Worm (Caenorhabditis elegans) whole organism, L3 larva: ENCODE results near the gene F15A4.5.

Experiments
- R02D3.7 ChIP-seq: fragments of 150-350 bp; optimal IDR thresholded peaks from 2 replicates; lab custom pipeline; 2014; ENCODE audit warnings: missing biosample characterization, missing genetic modification characterization
- ZK546.5 ChIP-seq: sonication (generic microtip); optimal IDR thresholded peaks from 2 replicates; lab custom pipeline; 2017; ENCODE audit warnings: missing biosample characterization, missing genetic modification characterization
- aly-2 ChIP-seq: fragments of 150-350 bp; optimal IDR thresholded peaks from 2 replicates; lab custom pipeline; 2014; ENCODE audit warnings: missing biosample characterization, missing genetic modification characterization
- ama-1 ChIP-seq: fragments of 150-350 bp; optimal IDR thresholded peaks from 2 replicates; lab custom pipeline; 2018
- ceh-28 ChIP-seq: fragments of 150-350 bp; optimal IDR thresholded peaks from 2 replicates; lab custom pipeline; 2014; ENCODE audit warnings: missing biosample characterization, missing genetic modification reagents, missing genetic modification characterization
- ceh-82 ChIP-seq: fragments of 150-350 bp; optimal IDR thresholded peaks from 2 replicates; lab custom pipeline; 2014; ENCODE audit warnings: missing biosample characterization, missing genetic modification characterization
- daf-12 ChIP-seq: fragments of 150-350 bp; optimal IDR thresholded peaks from 2 replicates; lab custom pipeline; 2014; ENCODE audit warnings: missing biosample characterization, missing genetic modification reagents, missing genetic modification characterization
- egl-27 ChIP-seq: sonication (generic microtip); optimal IDR thresholded peaks from 4 replicates; lab custom pipeline; 2017; ENCODE audit warnings: missing biosample characterization, missing genetic modification reagents, missing genetic modification characterization
- egl-5 ChIP-seq: fragments of 150-350 bp; optimal IDR thresholded peaks from 2 replicates; lab custom pipeline; 2017; ENCODE audit warnings: missing biosample characterization, missing genetic modification reagents, missing genetic modification characterization, inconsistent platforms
- elt-1 ChIP-seq: fragments of 150-350 bp; optimal IDR thresholded peaks from 2 replicates; lab custom pipeline; 2014; ENCODE audit warnings: missing biosample characterization, missing genetic modification characterization
- elt-2 ChIP-seq: sonication (generic microtip); optimal IDR thresholded peaks from 2 replicates; lab custom pipeline; 2016; ENCODE audit warnings: missing genetic modification reagents, mild to moderate bottlenecking, missing genetic modification characterization, missing compliant biosample characterization
- elt-3 ChIP-seq, 3 experiments: fragments of 150-350 bp in 1 of 3; sonication (generic microtip) in 2 of 3; optimal IDR thresholded peaks; 2 replicates in 2 of 3; 4 replicates in 1 of 3; lab custom pipeline; 2014 to 2017; ENCODE audit warnings: missing biosample characterization in 3 of 3, missing genetic modification characterization in 3 of 3
- hmg-11 ChIP-seq: sonication (generic microtip); optimal IDR thresholded peaks from 2 replicates; lab custom pipeline; 2016; ENCODE audit warnings: missing genetic modification characterization, missing compliant biosample characterization
- jun-1 ChIP-seq: fragments of 150-350 bp; optimal IDR thresholded peaks from 2 replicates; lab custom pipeline; 2014; ENCODE audit warnings: missing biosample characterization, missing genetic modification reagents, missing genetic modification characterization
- lin-15B ChIP-seq: fragments of 150-350 bp; optimal IDR thresholded peaks from 2 replicates; lab custom pipeline; 2014; ENCODE audit warnings: missing biosample characterization, missing genetic modification characterization
- lin-39 ChIP-seq: fragments of 150-350 bp; optimal IDR thresholded peaks from 2 replicates; lab custom pipeline; 2018; ENCODE audit warnings: missing biosample characterization, missing genetic modification reagents, missing genetic modification characterization
- lsy-12 ChIP-seq: sonication (generic microtip); optimal IDR thresholded peaks from 2 replicates; lab custom pipeline; 2016; ENCODE audit warnings: mild to moderate bottlenecking, missing genetic modification characterization, missing compliant biosample characterization
- mdl-1 ChIP-seq: fragments of 150-350 bp; optimal IDR thresholded peaks from 2 replicates; lab custom pipeline; 2014; ENCODE audit warnings: missing biosample characterization, missing genetic modification characterization
- mml-1 ChIP-seq: fragments of 150-350 bp; sonication (generic microtip); optimal IDR thresholded peaks from 3 replicates; lab custom pipeline; 2014; ENCODE audit warnings: missing biosample characterization, missing genetic modification characterization
- nfya-1 ChIP-seq: sonication (generic microtip); optimal IDR thresholded peaks from 2 replicates; lab custom pipeline; 2017; ENCODE audit warnings: missing genetic modification characterization, mild to moderate bottlenecking, missing compliant biosample characterization, antibody characterized with exemption, moderate library complexity; ENCODE audit not compliant: insufficient read depth
- nhr-11 ChIP-seq: fragments of 150-350 bp; optimal IDR thresholded peaks from 2 replicates; lab custom pipeline; 2014; ENCODE audit warnings: missing biosample characterization, missing genetic modification characterization
- nhr-12 ChIP-seq: fragments of 150-350 bp; optimal IDR thresholded peaks from 2 replicates; lab custom pipeline; 2014; ENCODE audit warnings: missing biosample characterization, missing genetic modification characterization
- nhr-23 ChIP-seq: fragments of 150-350 bp; optimal IDR thresholded peaks from 2 replicates; lab custom pipeline; 2014; ENCODE audit warnings: missing biosample characterization, missing genetic modification reagents, missing genetic modification characterization
- nhr-237 ChIP-seq: fragments of 150-350 bp; optimal IDR thresholded peaks from 2 replicates; lab custom pipeline; 2014; ENCODE audit warnings: missing biosample characterization, missing genetic modification characterization
- nhr-25 ChIP-seq: sonication (generic microtip); optimal IDR thresholded peaks from 2 replicates; lab custom pipeline; 2017; ENCODE audit warnings: missing biosample characterization, missing genetic modification characterization
- nhr-28 ChIP-seq: fragments of 150-350 bp; optimal IDR thresholded peaks from 2 replicates; lab custom pipeline; 2014; ENCODE audit warnings: missing biosample characterization, missing genetic modification characterization
- nhr-43 ChIP-seq: sonication (generic microtip); optimal IDR thresholded peaks from 2 replicates; lab custom pipeline; 2016; ENCODE audit warnings: mild to moderate bottlenecking, missing genetic modification characterization, missing compliant biosample characterization; ENCODE audit not compliant: poor library complexity, severe bottlenecking
- nhr-67 ChIP-seq: fragments of 150-350 bp; optimal IDR thresholded peaks from 2 replicates; lab custom pipeline; 2014; ENCODE audit warnings: missing biosample characterization, missing genetic modification characterization
- nhr-77 ChIP-seq: fragments of 150-350 bp; optimal IDR thresholded peaks from 2 replicates; lab custom pipeline; 2014; ENCODE audit warnings: missing biosample characterization, missing genetic modification characterization
- pha-4 ChIP-seq: fragments of 150-350 bp; optimal IDR thresholded peaks from 2 replicates; lab custom pipeline; 2014; ENCODE audit warnings: missing biosample characterization, missing genetic modification reagents, missing genetic modification characterization
- pqm-1 ChIP-seq: fragments of 150-350 bp; optimal IDR thresholded peaks from 2 replicates; lab custom pipeline; 2017; ENCODE audit warnings: missing biosample characterization, missing genetic modification characterization, inconsistent platforms
- skn-1 ChIP-seq: fragments of 150-350 bp; optimal IDR thresholded peaks from 2 replicates; lab custom pipeline; 2014; ENCODE audit warnings: missing biosample characterization, missing genetic modification characterization
- snpc-4 ChIP-seq: fragments of 150-350 bp; optimal IDR thresholded peaks from 2 replicates; lab custom pipeline; 2014; ENCODE audit warnings: missing biosample characterization, missing genetic modification characterization
- tbx-2 ChIP-seq: sonication (generic microtip); optimal IDR thresholded peaks from 2 replicates; lab custom pipeline; 2016; ENCODE audit warnings: mild to moderate bottlenecking, missing genetic modification characterization, missing compliant biosample characterization
- unc-39 ChIP-seq: sonication (generic microtip); optimal IDR thresholded peaks from 4 replicates; lab custom pipeline; 2017; ENCODE audit warnings: missing biosample characterization, missing genetic modification characterization
- unc-62 ChIP-seq: fragments of 150-350 bp; sonication (generic microtip); optimal IDR thresholded peaks from 4 replicates; lab custom pipeline; 2014; ENCODE audit warnings: missing biosample characterization, missing genetic modification reagents, missing genetic modification characterization
- ztf-11 ChIP-seq: fragments of 150-350 bp; optimal IDR thresholded peaks from 2 replicates; lab custom pipeline; 2014; ENCODE audit warnings: missing biosample characterization, missing genetic modification characterization
- ztf-4 ChIP-seq: fragments of 150-350 bp; optimal IDR thresholded peaks from 2 replicates; lab custom pipeline; 2014; ENCODE audit warnings: missing biosample characterization, missing genetic modification characterization

F15A4.5 gene

ce11 chrII:12496981-12497380, 25.9 kb upstream of the F15A4.5 start, which contains the start of gene T21B4.3:
T21B4.3 (minus strand) TSS chrII:12497081.
- no peak for TF ChIP-seq mml-1
- no peak for TF ChIP-seq nhr-67 (tag; lab: Kevin White, UChicago)
- no peak for TF ChIP-seq ZK546.5 (tag; lab: Kevin White, UChicago)
- TF ChIP-seq aly-2 (tag; lab: Kevin White, UChicago) = no peak
- TF ChIP-seq egl-5 = no peak
- TF ChIP-seq R02D3.7 (tag; lab: Kevin White, UChicago) = no peak
- TF ChIP-seq egl-27 = no peak
- no peak for TF ChIP-seq nhr-43 (tag; lab: Kevin White, UChicago)
- TF ChIP-seq daf-12 (tag; lab: Kevin White, UChicago) = no peak
- TF ChIP-seq nhr-77 = no peak
- TF ChIP-seq elt-3 (tag; optimal IDR thresholded peaks at IDR 0.05; lab: Kevin White, UChicago) = no peak
- TF ChIP-seq ama-1 (lab: Kevin White, UChicago) = no peak
- TF ChIP-seq jun-1 (tag; lab: Kevin White, UChicago) = no peak
- TF ChIP-seq, all 47 proteins: peak for 0

- TF ChIP-seq elt-2 (tag; lab: Kevin White, UChicago) = peak; percentile 47
- TF ChIP-seq hmg-11 (tag; lab: Kevin White, UChicago) = peak; percentile 89
- peak; percentile 61 for TF ChIP-seq jun-1 (tag; lab: Kevin White, UChicago)
- TF ChIP-seq ceh-82 (tag; lab: Kevin White, UChicago) = peak; percentile 32
- peak; percentile 41 for TF ChIP-seq egl-27
- no peak for TF ChIP-seq ceh-28 (tag; lab: Kevin White, UChicago)
- TF ChIP-seq lin-15B (tag; lab: Kevin White, UChicago) = peak; percentile 35
- peak; percentile 30 for TF ChIP-seq nhr-23 (tag; lab: Kevin White, UChicago)
- TF ChIP-seq pqm-1 = peak; percentile 13
- TF ChIP-seq nhr-43 (tag; lab: Kevin White, UChicago) = peak; percentile 80
- TF ChIP-seq nhr-25 (tag; lab: Kevin White, UChicago) = peak; percentile 31
- no peak for TF ChIP-seq daf-12 (tag; lab: Kevin White, UChicago)
- TF ChIP-seq nfya-1 (tag; lab: Kevin White, UChicago) = peak; percentile 66
- no peak for TF ChIP-seq nhr-28
- peak; percentile 63 for TF ChIP-seq skn-1
- TF ChIP-seq ztf-11 (tag; lab: Kevin White, UChicago) = no peak
- no peak for TF ChIP-seq pha-4
- TF ChIP-seq tbx-2 (tag; lab: Kevin White, UChicago) = peak; percentile 15
- peak; percentile 8 for TF ChIP-seq R02D3.7 (tag; lab: Kevin White, UChicago)
- no peak for TF ChIP-seq mdl-1 (tag; lab: Kevin White, UChicago)
- TF ChIP-seq nhr-12 (tag; lab: Kevin White, UChicago) = no peak
- TF ChIP-seq lsy-12 (tag; lab: Kevin White, UChicago) = peak; percentile 31
- TF ChIP-seq lin-39 = peak; percentile 19
- peak; percentile 93 for TF ChIP-seq snpc-4
Observed at ce11 chrII:12494556-12495131, 23.6 kb upstream of the F15A4.5 start, which contains the start of gene col-85. col-85 (minus strand) TSS chrII:12495095.

DNA sequence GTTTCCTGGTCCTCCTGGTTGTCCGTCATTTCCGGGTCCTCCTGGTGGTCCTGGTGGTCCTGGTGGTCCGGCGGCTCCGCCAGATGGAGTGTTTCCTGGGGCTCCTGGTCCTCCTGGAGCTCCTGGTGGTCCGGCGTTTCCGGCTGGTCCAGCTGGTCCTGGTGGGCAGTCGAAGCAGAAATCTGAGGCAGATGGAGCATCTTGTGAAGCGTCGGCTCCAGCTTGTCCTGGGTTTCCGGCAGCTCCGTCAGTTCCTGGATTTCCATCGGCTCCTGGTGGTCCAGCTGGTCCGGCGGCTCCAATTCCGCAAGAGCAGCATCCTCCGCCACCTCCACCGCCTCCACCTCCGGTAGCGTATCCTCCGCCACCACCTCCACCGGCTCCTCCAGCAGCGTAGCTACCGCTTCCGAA, 23.0 kb upstream of the F15A4.5 start:
- TF ChIP-seq elt-3 (tag; optimal IDR thresholded peaks at IDR 0.05; lab: Kevin White, UChicago) (no peak), ZK546.5 (tag; lab: Kevin White, UChicago) (no peak), nhr-28 (no peak), nhr-11 (tag; lab: Kevin White, UChicago) (no peak), unc-62 (no peak), nhr-25 (tag; lab: Kevin White, UChicago) (no peak), nhr-43 (tag; lab: Kevin White, UChicago) (no peak), ztf-4 (tag; lab: Kevin White, UChicago) (no peak), unc-39 (tag; lab: Kevin White, UChicago) (no peak), lin-15B (tag; lab: Kevin White, UChicago) (no peak), tbx-2 (tag; lab: Kevin White, UChicago) (no peak), skn-1 (no peak), egl-27 (no peak), nhr-77 (no peak), nhr-12 (tag; lab: Kevin White, UChicago) (no peak), nfya-1 (tag; lab: Kevin White, UChicago) (no peak), nhr-237 (tag; lab: Kevin White, UChicago) (no peak), ztf-11 (tag; lab: Kevin White, UChicago) (no peak), mml-1 (no peak), elt-1 (tag; lab: Kevin White, UChicago) (no peak)
- TF ChIP-seq, all 47 proteins: peak for 0
